Worm (Caenorhabditis elegans) whole organism, L4 larva: ENCODE data around the gene srz-12.

ENCODE experiments used
- ceh-82 ChIP-seq: sonication (generic microtip); optimal IDR thresholded peaks from 2 replicates; lab custom pipeline; 2017; ENCODE audit warnings: missing biosample characterization, missing genetic modification characterization
- daf-12 ChIP-seq: fragments of 150-350 bp; optimal IDR thresholded peaks from 2 replicates; lab custom pipeline; 2014; ENCODE audit warnings: missing biosample characterization, missing genetic modification reagents, missing genetic modification characterization
- dpl-1 ChIP-seq: fragments of 150-350 bp; optimal IDR thresholded peaks from 2 replicates; lab custom pipeline; 2014; ENCODE audit warnings: missing biosample characterization, missing genetic modification reagents, missing genetic modification characterization
- hmg-1.1 ChIP-seq: fragments of 200-800 bp; sonication (Bioruptor generic); IDR thresholded peaks from 2 replicates; pipeline ENCODE4 v1.3.6; 2022; ENCODE audit warnings: missing genetic modification reagents, missing genetic modification characterization, missing compliant biosample characterization
- lir-3 ChIP-seq: sonication (generic microtip); optimal IDR thresholded peaks from 2 replicates; lab custom pipeline; 2016; ENCODE audit warnings: mild to moderate bottlenecking, missing genetic modification characterization, missing compliant biosample characterization
- lsy-2 ChIP-seq, 2 experiments: fragments of 150-350 bp in 1 of 2; sonication (generic microtip) in 1 of 2; optimal IDR thresholded peaks; 2 replicates each; lab custom pipeline; 2014 to 2017; ENCODE audit warnings: missing biosample characterization in 2 of 2, missing genetic modification characterization in 2 of 2
- nhr-28 ChIP-seq: fragments of 150-350 bp; optimal IDR thresholded peaks from 2 replicates; lab custom pipeline; 2014; ENCODE audit warnings: missing biosample characterization, missing genetic modification characterization
- nhr-48 ChIP-seq: sonication (generic microtip); optimal IDR thresholded peaks from 2 replicates; lab custom pipeline; 2016; ENCODE audit warnings: mild to moderate bottlenecking, missing genetic modification characterization, missing compliant biosample characterization
- nhr-77 ChIP-seq: fragments of 150-350 bp; optimal IDR thresholded peaks from 2 replicates; lab custom pipeline; 2014; ENCODE audit warnings: missing biosample characterization, missing genetic modification characterization
- snpc-4 ChIP-seq: fragments of 150-350 bp; optimal IDR thresholded peaks from 2 replicates; lab custom pipeline; 2014; ENCODE audit warnings: missing biosample characterization, missing genetic modification characterization
- ztf-11 ChIP-seq: fragments of 150-350 bp; optimal IDR thresholded peaks from 2 replicates; lab custom pipeline; 2014; ENCODE audit warnings: missing biosample characterization, missing genetic modification characterization

DNA sequence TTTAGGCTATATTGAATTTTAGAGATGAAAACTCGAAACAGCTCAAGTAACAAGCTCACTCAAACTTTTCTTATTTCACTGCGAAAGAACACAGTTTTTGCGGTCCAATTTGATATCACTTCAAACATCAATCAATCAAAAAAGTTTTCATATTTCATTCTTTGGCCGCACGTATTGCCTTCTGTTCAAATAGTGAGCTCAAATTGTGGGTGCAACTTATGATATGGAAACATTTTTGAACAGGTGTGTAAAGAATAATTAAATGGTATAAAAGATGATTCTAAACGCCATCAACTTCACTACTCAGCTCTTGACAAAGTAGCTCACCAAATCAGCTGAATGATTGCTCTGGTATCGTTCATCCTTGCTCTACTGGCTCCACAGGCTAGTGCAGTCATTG lies 37.2 kb upstream of the srz-12 start, which contains the start of gene T06C12.14:
- TF ChIP-seq dpl-1 (GFP tag; lab: Kevin White, UChicago) (no peak), lsy-2 (tag; optimal IDR thresholded peaks at IDR 0.05; lab: Kevin White, UChicago) (no peak), snpc-4 (no peak), nhr-77 (tag; lab: Kevin White, UChicago) (no peak), hmg-1.1 (GFP tag; lab: Robert Waterston, UW) (no peak), nhr-28 (tag; lab: Kevin White, UChicago) (no peak), lir-3 (tag; lab: Kevin White, UChicago) (no peak), ceh-82 (tag; lab: Kevin White, UChicago) (no peak), nhr-48 (tag; lab: Kevin White, UChicago) (no peak), ztf-11 (no peak), daf-12 (tag; lab: Kevin White, UChicago) (no peak)
